Fruit fly (Drosophila melanogaster) whole organism, embryonic: ENCODE data around the gene CAHbeta.

Source experiments
- Asciz ChIP-seq: fragments of 200-800 bp; sonication (Bioruptor generic); optimal IDR thresholded peaks from 2 replicates; lab custom pipeline; 2017; ENCODE audit warnings: missing biosample characterization, mild to moderate bottlenecking, missing genetic modification characterization, missing genetic modification reagents
- Atf-2 ChIP-seq: fragments of 200-800 bp; sonication (Bioruptor generic); optimal IDR thresholded peaks from 2 replicates; lab custom pipeline; 2016; ENCODE audit warnings: missing biosample characterization, missing genetic modification characterization
- Blimp-1 ChIP-seq: fragments of 200-800 bp; sonication (Bioruptor generic); optimal IDR thresholded peaks from 3 replicates; lab custom pipeline; 2018; ENCODE audit warnings: missing biosample characterization, missing genetic modification characterization, mild to moderate bottlenecking, moderate library complexity, missing genetic modification reagents
- CG10209 ChIP-seq: fragments of 200-800 bp; sonication (Bioruptor generic); optimal IDR thresholded peaks from 3 replicates; lab custom pipeline; 2017; ENCODE audit warnings: missing biosample characterization, mild to moderate bottlenecking, missing genetic modification characterization, missing genetic modification reagents
- CG11247 ChIP-seq: fragments of 200-800 bp; sonication (Bioruptor generic); IDR thresholded peaks from 2 replicates; pipeline ENCODE4 v1.3.6; 2022; ENCODE audit warnings: missing biosample characterization, missing genetic modification characterization
- CG11560 ChIP-seq: fragments of 200-800 bp; sonication (Bioruptor generic); IDR thresholded peaks from 3 replicates; pipeline ENCODE4 v1.3.6; 2022; ENCODE audit warnings: missing biosample characterization, missing genetic modification characterization
- CG11695 ChIP-seq: fragments of 200-800 bp; sonication (Bioruptor generic); IDR thresholded peaks from 3 replicates; pipeline ENCODE4 v1.3.6; 2022; ENCODE audit warnings: missing biosample characterization, missing genetic modification characterization
- CG11696 ChIP-seq: fragments of 200-800 bp; sonication (Bioruptor generic); IDR thresholded peaks from 2 replicates; pipeline ENCODE4 v1.3.6; 2022; ENCODE audit warnings: missing biosample characterization, missing genetic modification characterization
- CG12155 ChIP-seq: fragments of 200-800 bp; sonication (Bioruptor generic); optimal IDR thresholded peaks from 3 replicates; lab custom pipeline; 2016; ENCODE audit warnings: missing biosample characterization, missing genetic modification characterization
- CG12659 ChIP-seq: fragments of 200-800 bp; sonication (Bioruptor generic); optimal IDR thresholded peaks from 3 replicates; lab custom pipeline; 2017; ENCODE audit warnings: mild to moderate bottlenecking, missing biosample characterization, missing genetic modification reagents, missing genetic modification characterization
- CG13424 ChIP-seq: fragments of 200-800 bp; sonication (Bioruptor generic); optimal IDR thresholded peaks from 2 replicates; lab custom pipeline; 2019; ENCODE audit warnings: missing biosample characterization, mild to moderate bottlenecking, missing genetic modification characterization, moderate library complexity
- CG1529 ChIP-seq: fragments of 200-800 bp; sonication (Bioruptor generic); optimal IDR thresholded peaks from 3 replicates; lab custom pipeline; 2018; ENCODE audit warnings: missing biosample characterization, missing genetic modification characterization
- CG16813 ChIP-seq: fragments of 200-800 bp; sonication (Bioruptor generic); IDR thresholded peaks from 3 replicates; pipeline ENCODE4 v1.3.6; 2022; ENCODE audit warnings: missing biosample characterization, missing genetic modification characterization; ENCODE audit not compliant: partially characterized antibody
- CG1792 ChIP-seq: fragments of 200-800 bp; sonication (Bioruptor generic); optimal IDR thresholded peaks from 2 replicates; lab custom pipeline; 2016; ENCODE audit warnings: missing biosample characterization, missing genetic modification characterization
- CG1832 ChIP-seq: fragments of 200-800 bp; sonication (Bioruptor generic); optimal IDR thresholded peaks from 2 replicates; lab custom pipeline; 2017; ENCODE audit warnings: missing biosample characterization, mild to moderate bottlenecking, missing genetic modification characterization, inconsistent platforms
- CG2116 ChIP-seq: fragments of 200-800 bp; sonication (Bioruptor generic); optimal IDR thresholded peaks from 3 replicates; lab custom pipeline; 2018; ENCODE audit warnings: missing biosample characterization, mild to moderate bottlenecking, missing genetic modification characterization
- CG3065 ChIP-seq: fragments of 200-800 bp; sonication (Bioruptor generic); optimal IDR thresholded peaks from 2 replicates; lab custom pipeline; 2016; ENCODE audit warnings: missing biosample characterization, missing genetic modification characterization
- CG32772 ChIP-seq: fragments of 200-800 bp; sonication (Bioruptor generic); IDR thresholded peaks from 2 replicates; pipeline ENCODE4 v1.3.6; 2022; ENCODE audit warnings: missing biosample characterization, missing genetic modification characterization
- CG3407 ChIP-seq: fragments of 200-800 bp; sonication (Bioruptor generic); optimal IDR thresholded peaks from 2 replicates; lab custom pipeline; 2018; ENCODE audit warnings: missing biosample characterization, mild to moderate bottlenecking, missing genetic modification characterization
- CG6813 ChIP-seq: fragments of 200-800 bp; sonication (Bioruptor generic); optimal IDR thresholded peaks from 2 replicates; lab custom pipeline; 2017; ENCODE audit warnings: missing biosample characterization, missing genetic modification characterization, mild to moderate bottlenecking, moderate library complexity, missing genetic modification reagents
- CG7372 ChIP-seq: fragments of 200-800 bp; sonication (Bioruptor generic); IDR thresholded peaks from 2 replicates; pipeline ENCODE4 v1.3.6; 2022; ENCODE audit warnings: missing biosample characterization, missing genetic modification characterization
- CG7556 ChIP-seq: fragments of 200-800 bp; sonication (Bioruptor generic); optimal IDR thresholded peaks from 2 replicates; lab custom pipeline; 2017; ENCODE audit warnings: missing biosample characterization, mild to moderate bottlenecking, missing genetic modification characterization
- CG8290 ChIP-seq, 3 experiments: fragments of 200-800 bp; sonication (Bioruptor generic); optimal IDR thresholded peaks; 2 replicates each; lab custom pipeline; 2016 to 2019; ENCODE audit warnings: missing biosample characterization in 3 of 3, missing genetic modification characterization in 3 of 3, mild to moderate bottlenecking in 2 of 3, moderate library complexity in 1 of 3
- CG9215 ChIP-seq: fragments of 200-800 bp; sonication (Bioruptor generic); IDR thresholded peaks from 2 replicates; pipeline ENCODE4 v1.3.6; 2022; ENCODE audit warnings: missing biosample characterization, missing genetic modification characterization
- CG9727 ChIP-seq: fragments of 200-800 bp; sonication (Bioruptor generic); optimal IDR thresholded peaks from 3 replicates; lab custom pipeline; 2017; ENCODE audit warnings: missing biosample characterization, mild to moderate bottlenecking, missing genetic modification characterization
- CkIIα-i1 ChIP-seq: fragments of 200-800 bp; sonication (Bioruptor generic); IDR thresholded peaks from 2 replicates; pipeline ENCODE4 v1.3.6; 2022; ENCODE audit warnings: missing biosample characterization, missing genetic modification characterization
- Doc3 ChIP-seq: fragments of 200-800 bp; sonication (Bioruptor generic); IDR thresholded peaks from 3 replicates; pipeline ENCODE4 v1.3.6; 2022; ENCODE audit warnings: missing biosample characterization, missing genetic modification characterization; ENCODE audit not compliant: partially characterized antibody
- E2f2 ChIP-seq: fragments of 200-800 bp; sonication (Bioruptor generic); IDR thresholded peaks from 2 replicates; pipeline ENCODE4 v1.3.6; 2022; ENCODE audit warnings: missing biosample characterization, missing genetic modification characterization
- Eip74EF ChIP-seq, 2 experiments: fragments of 200-800 bp in 1 of 2; fragments of >200 bp in 1 of 2; sonication (Bioruptor generic) in 1 of 2; optimal IDR thresholded peaks; 2 replicates each; lab custom pipeline; 2017 to 2019; ENCODE audit warnings: missing biosample characterization in 2 of 2, missing genetic modification characterization in 2 of 2, mild to moderate bottlenecking in 1 of 2, moderate library complexity in 1 of 2
- Fer1 ChIP-seq: fragments of 200-800 bp; sonication (Bioruptor generic); optimal IDR thresholded peaks from 2 replicates; lab custom pipeline; 2017; ENCODE audit warnings: missing biosample characterization, mild to moderate bottlenecking, missing genetic modification characterization
- HLH54F ChIP-seq: fragments of 200-800 bp; sonication (Bioruptor generic); optimal IDR thresholded peaks from 3 replicates; lab custom pipeline; 2016; ENCODE audit warnings: missing biosample characterization, missing genetic modification characterization
- Jarid2 ChIP-seq: fragments of 200-800 bp; sonication (Bioruptor generic); optimal IDR thresholded peaks from 3 replicates; lab custom pipeline; 2017; ENCODE audit warnings: mild to moderate bottlenecking, missing biosample characterization, missing genetic modification reagents, missing genetic modification characterization
- NC2β ChIP-seq: fragments of 200-800 bp; sonication (Bioruptor generic); optimal IDR thresholded peaks from 2 replicates; lab custom pipeline; 2016; ENCODE audit warnings: missing biosample characterization, missing genetic modification characterization
- Nf-YA ChIP-seq: fragments of 200-800 bp; sonication (Bioruptor generic); IDR thresholded peaks from 2 replicates; pipeline ENCODE4 v1.3.6; 2022; ENCODE audit warnings: missing biosample characterization, missing genetic modification characterization
- Xbp1 ChIP-seq: fragments of 200-800 bp; sonication (Bioruptor generic); optimal IDR thresholded peaks from 3 replicates; lab custom pipeline; 2016; ENCODE audit warnings: missing biosample characterization, mild to moderate bottlenecking, missing genetic modification characterization
- abd-A ChIP-seq: fragments of 200-800 bp; sonication (Bioruptor generic); optimal IDR thresholded peaks from 3 replicates; lab custom pipeline; 2019; ENCODE audit warnings: missing biosample characterization, mild to moderate bottlenecking, missing genetic modification characterization, moderate library complexity
- br ChIP-seq: fragments of >200 bp; optimal IDR thresholded peaks from 2 replicates; lab custom pipeline; 2017
- cato ChIP-seq: fragments of 200-800 bp; sonication (Bioruptor generic); optimal IDR thresholded peaks from 2 replicates; lab custom pipeline; 2016; ENCODE audit warnings: missing biosample characterization, missing genetic modification characterization, borderline replicate concordance
- ewg ChIP-seq: fragments of 200-800 bp; sonication (Bioruptor generic); optimal IDR thresholded peaks from 3 replicates; lab custom pipeline; 2017; ENCODE audit warnings: mild to moderate bottlenecking, missing biosample characterization, missing genetic modification reagents, missing genetic modification characterization
- gem ChIP-seq: fragments of 200-800 bp; sonication (Bioruptor generic); optimal IDR thresholded peaks from 2 replicates; lab custom pipeline; 2019; ENCODE audit warnings: missing biosample characterization, mild to moderate bottlenecking, missing genetic modification characterization, moderate library complexity
- gt ChIP-seq: fragments of 200-800 bp; sonication (Bioruptor generic); IDR thresholded peaks from 2 replicates; pipeline ENCODE4 v1.3.6; 2022; ENCODE audit warnings: missing biosample characterization, missing genetic modification characterization
- kay ChIP-seq: fragments of 200-800 bp; sonication (Bioruptor generic); optimal IDR thresholded peaks from 2 replicates; lab custom pipeline; 2016; ENCODE audit warnings: missing biosample characterization, missing genetic modification characterization
- ken ChIP-seq: fragments of 200-800 bp; sonication (Bioruptor generic); IDR thresholded peaks from 3 replicates; pipeline ENCODE4 v1.3.6; 2022; ENCODE audit warnings: missing biosample characterization, missing genetic modification characterization
- klu ChIP-seq: fragments of 200-800 bp; sonication (Bioruptor generic); IDR thresholded peaks from 2 replicates; pipeline ENCODE4 v1.3.6; 2022; ENCODE audit warnings: missing biosample characterization, missing genetic modification characterization
- peb ChIP-seq: fragments of 200-800 bp; sonication (Bioruptor generic); IDR thresholded peaks from 2 replicates; pipeline ENCODE4 v1.3.6; 2022; ENCODE audit warnings: missing biosample characterization, missing genetic modification characterization
- sima ChIP-seq: fragments of 200-800 bp; sonication (Bioruptor generic); optimal IDR thresholded peaks from 2 replicates; lab custom pipeline; 2016; ENCODE audit warnings: missing biosample characterization, missing genetic modification characterization
- slbo ChIP-seq: fragments of 200-800 bp; sonication (Bioruptor generic); IDR thresholded peaks from 2 replicates; pipeline ENCODE4 v1.3.6; 2022; ENCODE audit warnings: missing biosample characterization, missing genetic modification characterization
- stc ChIP-seq: fragments of 200-800 bp; sonication (Bioruptor generic); IDR thresholded peaks from 2 replicates; pipeline ENCODE4 v1.3.6; 2022; ENCODE audit warnings: missing biosample characterization, missing genetic modification characterization
- usp ChIP-seq: fragments of >200 bp; optimal IDR thresholded peaks from 2 replicates; lab custom pipeline; 2017; ENCODE audit warnings: missing biosample characterization, missing genetic modification characterization
- vfl ChIP-seq: fragments of 200-800 bp; sonication (Bioruptor generic); optimal IDR thresholded peaks from 2 replicates; lab custom pipeline; 2016; ENCODE audit warnings: missing biosample characterization, missing genetic modification characterization
- wor ChIP-seq: fragments of 200-800 bp; sonication (Bioruptor generic); IDR thresholded peaks from 2 replicates; pipeline ENCODE4 v1.3.6; 2022; ENCODE audit warnings: missing biosample characterization, missing genetic modification characterization

Gene CAHbeta

dm6 chr3R:8960329-8960728, 20.3 kb upstream of the CAHbeta start (continued):
- TF ChIP-seq CG13424 (tag; lab: Kevin White, UChicago) (peak; percentile 68), Blimp-1 (GFP tag; lab: Kevin White, UChicago) (peak; percentile 53), br (lab: Kevin White, UChicago) (no peak), CG12659 (GFP tag; lab: Kevin White, UChicago) (peak; percentile 36), abd-A (tag; lab: Kevin White, UChicago) (no peak), Nf-YA (GFP tag; lab: Robert Waterston, UW) (peak; percentile 31; the same call in 1 of the 2 replicates), Jarid2 (GFP tag; lab: Kevin White, UChicago) (peak; percentile 7), CG7372 (GFP tag; lab: Robert Waterston, UW) (no peak), CG6813 (GFP tag; lab: Kevin White, UChicago) (peak; percentile 18), NC2β (GFP tag; lab: Kevin White, UChicago) (no peak), CG10209 (GFP tag; lab: Kevin White, UChicago) (peak; percentile 47), CG1832 (no peak), wor (GFP tag; lab: Robert Waterston, UW) (peak; percentile 39; the same call in 1 of the 2 replicates), CG7556 (GFP tag; lab: Kevin White, UChicago) (peak; percentile 48), ewg (GFP tag; lab: Kevin White, UChicago) (peak; percentile 48), Eip74EF (GFP tag; optimal IDR thresholded peaks at IDR 0.05; lab: Kevin White, UChicago) (peak in 1 of 2 experiments; percentile 67), sima (GFP tag; lab: Kevin White, UChicago) (no peak), E2f2 (peak; percentile 28; the same call in 1 of the 2 replicates), Atf-2 (GFP tag; lab: Kevin White, UChicago) (no peak), CG32772 (GFP tag; lab: Robert Waterston, UW) (no peak), klu (GFP tag; lab: Robert Waterston, UW) (peak; percentile 38; the same call in 1 of the 2 replicates), CkIIα-i1 (GFP tag; lab: Robert Waterston, UW) (no peak), CG11695 (GFP tag; lab: Robert Waterston, UW) (0 out of 3 replicates have a peak, but pooled peaks have one; percentile 60), CG9215 (GFP tag; lab: Robert Waterston, UW) (no peak), CG11696 (no peak), Doc3 (GFP tag; lab: Robert Waterston, UW) (no peak), vfl (GFP tag; lab: Kevin White, UChicago) (no peak), CG9727 (GFP tag; lab: Kevin White, UChicago) (peak; percentile 51), CG2116 (no peak), CG1792 (no peak), HLH54F (no peak), CG16813 (GFP tag; lab: Robert Waterston, UW) (no peak), Xbp1 (GFP tag; lab: Kevin White, UChicago) (peak; percentile 62), Fer1 (GFP tag; lab: Kevin White, UChicago) (no peak), cato (GFP tag; lab: Kevin White, UChicago) (peak; percentile 16), stc (GFP tag; lab: Robert Waterston, UW) (peak; percentile 65; the same call in 1 of the 2 replicates), CG3407 (GFP tag; lab: Kevin White, UChicago) (peak; percentile 39), gt (GFP tag; lab: Robert Waterston, UW) (no peak), CG1529 (GFP tag; lab: Kevin White, UChicago) (peak; percentile 60), usp (GFP tag; lab: Kevin White, UChicago) (no peak), kay (GFP tag; lab: Kevin White, UChicago) (no peak), CG3065 (GFP tag; lab: Kevin White, UChicago) (no peak), Asciz (GFP tag; lab: Kevin White, UChicago) (peak; percentile 68), ken (GFP tag; lab: Robert Waterston, UW) (peak; percentile 48; the same call in 1 of the 3 replicates), peb (GFP tag; lab: Robert Waterston, UW) (0 out of 2 replicates have a peak, but pooled peaks have one; percentile 30), slbo (no peak), CG11560 (tag; lab: Robert Waterston, UW) (no peak), gem (tag; lab: Kevin White, UChicago) (peak; percentile 85), CG8290 (GFP tag; optimal IDR thresholded peaks at IDR 0.05; lab: Kevin White, UChicago) (no peak), CG8290 (tag; optimal IDR thresholded peaks at IDR 0.05; lab: Kevin White, UChicago) (no peak), CG12155 (GFP tag; lab: Kevin White, UChicago) (peak; percentile 41), CG11247 (no peak)
